Worm (Caenorhabditis elegans): Measurements from ENCODE around the gene pstk-1.

The pstk-1 gene

ce11 chrIII:12458970-12459369, 7.4 kb upstream of the pstk-1 start:
- TF ChIP-seq aha-1 (tag): peak; percentile 92
- TF ChIP-seq T20F7.1 (GFP tag; optimal IDR thresholded peaks at IDR 0.05): no peak

- TF ChIP-seq set-16 (GFP tag; IDR thresholded peaks at IDR 0.05): no peak
- TF ChIP-seq lin-15B (tag; optimal IDR thresholded peaks at IDR 0.05): no peak
- TF ChIP-seq mxl-3 (GFP tag; optimal IDR thresholded peaks at IDR 0.05): no peak
- no peak for TF ChIP-seq zip-11 (GFP tag; IDR thresholded peaks at IDR 0.05)
- TF ChIP-seq zfp-2 (tag; optimal IDR thresholded peaks at IDR 0.05): no peak
- TF ChIP-seq nhr-77 (tag; optimal IDR thresholded peaks at IDR 0.05): no peak
- no peak for TF ChIP-seq vab-7 (GFP tag; IDR thresholded peaks at IDR 0.05)
- TF ChIP-seq aly-2 (tag; optimal IDR thresholded peaks at IDR 0.05): no peak
- TF ChIP-seq tag-97 (GFP tag; IDR thresholded peaks at IDR 0.05): no peak
- no peak for TF ChIP-seq snpc-1.2 (GFP tag; IDR thresholded peaks at IDR 0.05)
- no peak for TF ChIP-seq nhr-25 (tag; optimal IDR thresholded peaks at IDR 0.05; ENCODE audit: borderline replicate concordance, insufficient read depth)
- TF ChIP-seq zip-2 (tag; optimal IDR thresholded peaks at IDR 0.05): no peak
- no peak for TF ChIP-seq zag-1 (tag; optimal IDR thresholded peaks at IDR 0.05)
- TF ChIP-seq ceh-82 (tag; optimal IDR thresholded peaks at IDR 0.05): no peak
- no peak for TF ChIP-seq ctbp-1 (GFP tag; IDR thresholded peaks at IDR 0.05)
- no peak for TF ChIP-seq nhr-11 (tag; optimal IDR thresholded peaks at IDR 0.05)
- TF ChIP-seq mes-2 (tag; optimal IDR thresholded peaks at IDR 0.05; ENCODE audit: poor library complexity, severe bottlenecking): no peak
- no peak for TF ChIP-seq lir-3 (tag; optimal IDR thresholded peaks at IDR 0.05)
- no peak for TF ChIP-seq nhr-41 (GFP tag; IDR thresholded peaks at IDR 0.05)
Measured at ce11 chrIII:12468869-12469268, 2.5 kb downstream of the pstk-1 start, which contains the start of gene Y49E10.29. Gene Y49E10.29 (plus strand): TSS chrIII:12469169.

- TF ChIP-seq set-16 (GFP tag; IDR thresholded peaks at IDR 0.05): peak; percentile 88
- TF ChIP-seq skn-1 (tag; optimal IDR thresholded peaks at IDR 0.05): no peak
Measured at ce11 chrIII:12469800-12470199, 3.4 kb downstream of the pstk-1 start.

ce11 chrIII:12470589-12470988, 4.2 kb downstream of the pstk-1 start:
- no peak for TF ChIP-seq unc-62 (GFP tag; optimal IDR thresholded peaks at IDR 0.05 in 1 of 2)
- TF ChIP-seq unc-62 (tag; optimal IDR thresholded peaks at IDR 0.05): no peak
- TF ChIP-seq hmg-1.1 (GFP tag; IDR thresholded peaks at IDR 0.05): no peak
- TF ChIP-seq lir-3 (tag; optimal IDR thresholded peaks at IDR 0.05): no peak
- no peak for TF ChIP-seq T20F7.1 (GFP tag; optimal IDR thresholded peaks at IDR 0.05)
- TF ChIP-seq Y75B8A.6 (GFP tag; IDR thresholded peaks at IDR 0.05): no peak
- TF ChIP-seq set-16 (GFP tag; IDR thresholded peaks at IDR 0.05): peak; percentile 91
- no peak for TF ChIP-seq mes-2 (tag; optimal IDR thresholded peaks at IDR 0.05; ENCODE audit: poor library complexity, severe bottlenecking)
- TF ChIP-seq unc-39 (tag; optimal IDR thresholded peaks at IDR 0.05): no peak
- TF ChIP-seq ceh-82 (tag; optimal IDR thresholded peaks at IDR 0.05): no peak
- no peak for TF ChIP-seq skn-1 (tag; optimal IDR thresholded peaks at IDR 0.05)
- no peak for TF ChIP-seq lsy-2 (tag; optimal IDR thresholded peaks at IDR 0.05)
- no peak for TF ChIP-seq egl-27 (tag; optimal IDR thresholded peaks at IDR 0.05)
- TF ChIP-seq dve-1 (tag; optimal IDR thresholded peaks at IDR 0.05; ENCODE audit: insufficient read depth): no peak
- TF ChIP-seq nhr-25 (tag; optimal IDR thresholded peaks at IDR 0.05; ENCODE audit: borderline replicate concordance, insufficient read depth): no peak
- TF ChIP-seq aha-1 (tag): peak; percentile 39
- TF ChIP-seq ceh-44 (GFP tag; IDR thresholded peaks at IDR 0.05): no peak

- peak; percentile 45 for TF ChIP-seq rbr-2 (tag; optimal IDR thresholded peaks at IDR 0.05)
- peak; percentile 17; the same call in 1 of the 2 replicates for TF ChIP-seq lin-38 (GFP tag; IDR thresholded peaks at IDR 0.05)
- TF ChIP-seq aha-1 (tag): peak; percentile 89
- no peak for TF ChIP-seq vab-7 (GFP tag; IDR thresholded peaks at IDR 0.05)
- peak in 1 of 2 experiments; percentile 45 for TF ChIP-seq mdl-1 (tag; optimal IDR thresholded peaks at IDR 0.05)
- peak; percentile 43; the same call in 1 of the 2 replicates for TF ChIP-seq hmg-1.1 (GFP tag; IDR thresholded peaks at IDR 0.05)
- peak; percentile 81 for TF ChIP-seq ceh-28 (tag; optimal IDR thresholded peaks at IDR 0.05)
- TF ChIP-seq arid-1 (GFP tag; conservative IDR thresholded peaks at IDR 0.05): 0 out of 2 replicates have a peak, but pooled peaks have one; percentile 21
- TF ChIP-seq nhr-111 (GFP tag; optimal IDR thresholded peaks at IDR 0.05): no peak
- peak; percentile 23 for TF ChIP-seq nhr-11 (tag; optimal IDR thresholded peaks at IDR 0.05)
- TF ChIP-seq mxl-3 (GFP tag; optimal IDR thresholded peaks at IDR 0.05): no peak
- peak; percentile 20 for TF ChIP-seq fkh-10 (GFP tag; optimal IDR thresholded peaks at IDR 0.05)
- TF ChIP-seq pqm-1 (tag; optimal IDR thresholded peaks at IDR 0.05): no peak
- TF ChIP-seq nhr-10 (tag; optimal IDR thresholded peaks at IDR 0.05): no peak
- TF ChIP-seq hlh-30 (tag; optimal IDR thresholded peaks at IDR 0.05; ENCODE audit: insufficient read depth): peak; percentile 55
- peak; percentile 44 for TF ChIP-seq mep-1 (tag; optimal IDR thresholded peaks at IDR 0.05)
- peak; percentile 9 for TF ChIP-seq dve-1 (tag; optimal IDR thresholded peaks at IDR 0.05; ENCODE audit: insufficient read depth)
- TF ChIP-seq lsy-2 (tag; optimal IDR thresholded peaks at IDR 0.05): peak in 1 of 2 experiments; percentile 43
- peak; percentile 35; the same call in 1 of the 2 replicates for TF ChIP-seq egl-43 (GFP tag; IDR thresholded peaks at IDR 0.05)
Measured at ce11 chrIII:12472497-12472896, 6.1 kb downstream of the pstk-1 start, which contains the start of gene cccp-1. Gene cccp-1 (plus strand): TSS chrIII:12472873.
